Worm (Caenorhabditis elegans): ENCODE measurements around the gene let-765.

The let-765 gene

ce11 chrIII:6587564-6587963, 13.4 kb downstream of the let-765 start, which contains the start of gene ddo-3:
Gene ddo-3, plus strand, starts transcription at chrIII:6587864.
- no peak for TF ChIP-seq C38D4.7 (GFP tag; optimal IDR thresholded peaks at IDR 0.05)
- no peak for TF ChIP-seq lin-11 (tag; optimal IDR thresholded peaks at IDR 0.05)
- no peak for TF ChIP-seq ceh-19 (GFP tag; optimal IDR thresholded peaks at IDR 0.05)
- TF ChIP-seq ceh-14 (tag; optimal IDR thresholded peaks at IDR 0.05), result no peak
- TF ChIP-seq ref-2 (tag; optimal IDR thresholded peaks at IDR 0.05), result no peak
- no peak for TF ChIP-seq ceh-34 (tag; optimal IDR thresholded peaks at IDR 0.05)
- TF ChIP-seq pat-9 (tag; optimal IDR thresholded peaks at IDR 0.05), result no peak
- TF ChIP-seq K09A11.1 (tag; optimal IDR thresholded peaks at IDR 0.05; ENCODE audit: insufficient read depth), result no peak
- TF ChIP-seq lim-6 (tag; optimal IDR thresholded peaks at IDR 0.05), result no peak
- TF ChIP-seq dmd-4 (tag; optimal IDR thresholded peaks at IDR 0.05; ENCODE audit: borderline replicate concordance), result no peak
- no peak for TF ChIP-seq ceh-22 (tag; optimal IDR thresholded peaks at IDR 0.05)
- no peak for TF ChIP-seq tbx-7 (tag; optimal IDR thresholded peaks at IDR 0.05)
- no peak for TF ChIP-seq hlh-15 (tag; optimal IDR thresholded peaks at IDR 0.05)
- TF ChIP-seq ceh-48 (tag; optimal IDR thresholded peaks at IDR 0.05), result no peak
- no peak for TF ChIP-seq T23F11.4 (GFP tag; optimal IDR thresholded peaks at IDR 0.05)
- no peak for TF ChIP-seq unc-86 (tag; optimal IDR thresholded peaks at IDR 0.05)
- no peak for TF ChIP-seq ceh-30 (tag; optimal IDR thresholded peaks at IDR 0.05)

ce11 chrIII:6581585-6581984, 19.4 kb downstream of the let-765 start, which contains the start of gene acr-21:
Gene acr-21, plus strand, starts transcription at chrIII:6581885.
- TF ChIP-seq ama-1 (optimal IDR thresholded peaks at IDR 0.05), result no peak
- no peak for TF ChIP-seq pax-1 (tag; optimal IDR thresholded peaks at IDR 0.05)
- no peak for TF ChIP-seq hlh-30 (tag; optimal IDR thresholded peaks at IDR 0.05; ENCODE audit: insufficient read depth)
- TF ChIP-seq syd-9 (tag; optimal IDR thresholded peaks at IDR 0.05), result no peak
- TF ChIP-seq hlh-6 (tag; optimal IDR thresholded peaks at IDR 0.05), result no peak
- TF ChIP-seq fax-1 (tag; optimal IDR thresholded peaks at IDR 0.05), result no peak
- TF ChIP-seq nhr-232 (tag; optimal IDR thresholded peaks at IDR 0.05), result no peak
- TF ChIP-seq nfya-1 (tag; optimal IDR thresholded peaks at IDR 0.05), result no peak
- TF ChIP-seq pha-4 (tag; optimal IDR thresholded peaks at IDR 0.05), result no peak
- TF ChIP-seq fkh-10 (GFP tag; optimal IDR thresholded peaks at IDR 0.05), result no peak
- no peak for TF ChIP-seq elt-4 (tag; optimal IDR thresholded peaks at IDR 0.05)
- TF ChIP-seq tbx-2 (tag; optimal IDR thresholded peaks at IDR 0.05), result no peak
- no peak for TF ChIP-seq npax-4 (tag; optimal IDR thresholded peaks at IDR 0.05)
- TF ChIP-seq K02D7.2 (tag; optimal IDR thresholded peaks at IDR 0.05), result no peak
- no peak for TF ChIP-seq che-1 (tag; optimal IDR thresholded peaks at IDR 0.05)
- TF ChIP-seq ceh-45 (GFP tag; IDR thresholded peaks at IDR 0.05), result no peak
- TF ChIP-seq ceh-19 (GFP tag; optimal IDR thresholded peaks at IDR 0.05), result no peak
- no peak for TF ChIP-seq madf-2 (tag; optimal IDR thresholded peaks at IDR 0.05)
- TF ChIP-seq hlh-15 (tag; optimal IDR thresholded peaks at IDR 0.05), result no peak

DNA sequence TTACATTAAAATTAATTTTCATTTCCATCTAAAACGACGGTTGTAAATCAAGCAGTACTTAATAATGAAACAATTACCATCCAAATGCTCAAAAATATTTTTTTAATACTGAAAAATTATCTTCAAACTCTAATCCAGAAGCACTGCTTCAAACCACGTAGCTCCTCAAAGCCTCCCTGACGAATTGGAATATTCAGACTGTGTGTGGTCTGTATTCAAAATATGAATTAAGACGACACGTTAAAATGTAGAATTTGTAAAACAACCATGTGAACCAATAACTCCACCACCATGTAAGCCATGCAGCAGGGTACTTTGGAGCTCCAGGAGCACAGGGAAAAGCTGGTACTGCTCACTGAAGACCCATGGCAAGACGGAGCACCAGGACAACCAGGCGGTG, 21.6 kb downstream of the let-765 start, which contains the start of gene F27B3.8:
TSS of gene F27B3.8 (plus strand) at position 301 of the 400 bp plus-strand sequence.
- no peak for TF ChIP-seq ceh-34 (tag; optimal IDR thresholded peaks at IDR 0.05)
- TF ChIP-seq Y22D7AL.16 (tag; optimal IDR thresholded peaks at IDR 0.05), result no peak
- no peak for TF ChIP-seq odd-2 (tag; optimal IDR thresholded peaks at IDR 0.05)
- TF ChIP-seq ttx-3 (tag; optimal IDR thresholded peaks at IDR 0.05), result no peak
- no peak for TF ChIP-seq hlh-30 (tag; optimal IDR thresholded peaks at IDR 0.05; ENCODE audit: insufficient read depth)
- TF ChIP-seq nhr-11 (tag; optimal IDR thresholded peaks at IDR 0.05), result no peak
- TF ChIP-seq pqm-1 (tag; optimal IDR thresholded peaks at IDR 0.05), result no peak
- no peak for TF ChIP-seq ceh-19 (GFP tag; optimal IDR thresholded peaks at IDR 0.05)
- TF ChIP-seq lim-6 (tag; optimal IDR thresholded peaks at IDR 0.05), result no peak

ce11 chrIII:6578505-6578904, 22.5 kb downstream of the let-765 start, which contains the start of gene F27B3.6:
Gene F27B3.6, minus strand, starts transcription at chrIII:6578605.
- no peak for TF ChIP-seq ceh-18 (tag; optimal IDR thresholded peaks at IDR 0.05)
- TF ChIP-seq elt-2 (tag; optimal IDR thresholded peaks at IDR 0.05), result no peak
- TF ChIP-seq K02D7.2 (tag; optimal IDR thresholded peaks at IDR 0.05), result no peak
- no peak for TF ChIP-seq mec-3 (tag; optimal IDR thresholded peaks at IDR 0.05; ENCODE audit: borderline replicate concordance)
- TF ChIP-seq sox-2 (GFP tag; IDR thresholded peaks at IDR 0.05), result no peak

Measured in whole organism, late embryonic.